Fruit fly (Drosophila melanogaster) whole organism, embryonic: ENCODE measurements around the gene Syx5.

Experiments
- Abd-B ChIP-seq: fragments of 200-800 bp; sonication (Bioruptor generic); optimal IDR thresholded peaks from 2 replicates; lab custom pipeline; 2018; ENCODE audit warnings: missing biosample characterization, mild to moderate bottlenecking, missing genetic modification characterization, moderate library complexity
- Atf6 ChIP-seq: fragments of 200-800 bp; sonication (Bioruptor generic); IDR thresholded peaks from 2 replicates; pipeline ENCODE4 v1.3.6; 2022; ENCODE audit warnings: missing biosample characterization, missing genetic modification characterization
- CG10462 ChIP-seq: fragments of 200-800 bp; sonication (Bioruptor generic); optimal IDR thresholded peaks from 2 replicates; lab custom pipeline; 2016; ENCODE audit warnings: missing biosample characterization, missing genetic modification characterization
- CG10543 ChIP-seq: fragments of 200-800 bp; sonication (Bioruptor generic); optimal IDR thresholded peaks from 3 replicates; lab custom pipeline; 2017; ENCODE audit warnings: missing biosample characterization, mild to moderate bottlenecking, missing genetic modification characterization, moderate library complexity
- CG10959 ChIP-seq: fragments of 200-800 bp; sonication (Bioruptor generic); IDR thresholded peaks from 2 replicates; pipeline ENCODE4 v1.3.6; 2022; ENCODE audit warnings: missing biosample characterization, missing genetic modification characterization
- CG11504 ChIP-seq: fragments of 200-800 bp; sonication (Bioruptor generic); optimal IDR thresholded peaks from 3 replicates; lab custom pipeline; 2019; ENCODE audit warnings: missing biosample characterization, mild to moderate bottlenecking, missing genetic modification characterization, moderate library complexity
- CG12219 ChIP-seq: fragments of 200-800 bp; sonication (Bioruptor generic); optimal IDR thresholded peaks from 3 replicates; lab custom pipeline; 2018; ENCODE audit warnings: missing biosample characterization, mild to moderate bottlenecking, missing genetic modification characterization
- CG12391 ChIP-seq: fragments of 200-800 bp; sonication (Bioruptor generic); optimal IDR thresholded peaks from 3 replicates; lab custom pipeline; 2018; ENCODE audit warnings: missing biosample characterization, mild to moderate bottlenecking, missing genetic modification characterization, moderate library complexity
- CG13287 ChIP-seq: fragments of 200-800 bp; sonication (Bioruptor generic); IDR thresholded peaks from 2 replicates; pipeline ENCODE4 v1.3.6; 2022; ENCODE audit warnings: missing biosample characterization, missing genetic modification characterization; ENCODE audit not compliant: partially characterized antibody
- CG14860 ChIP-seq: fragments of 200-800 bp; sonication (Bioruptor generic); IDR thresholded peaks from 3 replicates; pipeline ENCODE4 v1.3.6; 2022; ENCODE audit warnings: missing biosample characterization, missing genetic modification characterization; ENCODE audit not compliant: partially characterized antibody
- CG15479 ChIP-seq: fragments of 200-800 bp; sonication (Bioruptor generic); optimal IDR thresholded peaks from 3 replicates; lab custom pipeline; 2019; ENCODE audit warnings: missing biosample characterization, mild to moderate bottlenecking, missing genetic modification characterization, moderate library complexity
- CG15601 ChIP-seq: fragments of 200-800 bp; sonication (Bioruptor generic); optimal IDR thresholded peaks from 3 replicates; lab custom pipeline; 2019; ENCODE audit warnings: missing biosample characterization, mild to moderate bottlenecking, missing genetic modification characterization, moderate library complexity
- CG17361 ChIP-seq: fragments of 200-800 bp; sonication (Bioruptor generic); IDR thresholded peaks from 3 replicates; pipeline ENCODE4 v1.3.6; 2022; ENCODE audit warnings: missing biosample characterization, missing genetic modification characterization
- CG17829 ChIP-seq: fragments of 200-800 bp; optimal IDR thresholded peaks from 2 replicates; lab custom pipeline; 2019; ENCODE audit warnings: missing biosample characterization, mild to moderate bottlenecking, missing genetic modification characterization, moderate library complexity
- CG1792 ChIP-seq: fragments of 200-800 bp; sonication (Bioruptor generic); optimal IDR thresholded peaks from 2 replicates; lab custom pipeline; 2016; ENCODE audit warnings: missing biosample characterization, missing genetic modification characterization
- CG3065 ChIP-seq: fragments of 200-800 bp; sonication (Bioruptor generic); optimal IDR thresholded peaks from 2 replicates; lab custom pipeline; 2016; ENCODE audit warnings: missing biosample characterization, missing genetic modification characterization
- CG31224 ChIP-seq: fragments of 200-800 bp; sonication (Bioruptor generic); IDR thresholded peaks from 2 replicates; pipeline ENCODE4 v1.3.6; 2022; ENCODE audit warnings: missing biosample characterization, missing genetic modification characterization
- CG3726 ChIP-seq: fragments of 200-800 bp; sonication (Bioruptor generic); IDR thresholded peaks from 3 replicates; pipeline ENCODE4, ENCODE4 v1.3.6; 2022; ENCODE audit warnings: missing biosample characterization, missing genetic modification characterization
- CG43689 ChIP-seq: fragments of 200-800 bp; sonication (Bioruptor generic); IDR thresholded peaks from 2 replicates; pipeline ENCODE4 v1.3.6; 2022; ENCODE audit warnings: missing biosample characterization, missing genetic modification characterization
- CG4404 ChIP-seq: fragments of 200-800 bp; sonication (Bioruptor generic); IDR thresholded peaks from 2 replicates; pipeline ENCODE4 v1.3.6; 2022; ENCODE audit warnings: missing biosample characterization, missing genetic modification characterization
- CG5180 ChIP-seq: fragments of 200-800 bp; sonication (Bioruptor generic); optimal IDR thresholded peaks from 3 replicates; lab custom pipeline; 2017; ENCODE audit warnings: missing biosample characterization, missing genetic modification characterization, mild to moderate bottlenecking, moderate library complexity, missing genetic modification reagents
- CG8388 ChIP-seq: fragments of 200-800 bp; sonication (Bioruptor generic); optimal IDR thresholded peaks from 2 replicates; lab custom pipeline; 2019; ENCODE audit warnings: missing biosample characterization, mild to moderate bottlenecking, missing genetic modification characterization, moderate library complexity
- CG8944 ChIP-seq: fragments of 200-800 bp; sonication (Bioruptor generic); optimal IDR thresholded peaks from 3 replicates; lab custom pipeline; 2016; ENCODE audit warnings: missing biosample characterization, missing genetic modification characterization
- Eip74EF ChIP-seq, 2 experiments: fragments of 200-800 bp in 1 of 2; fragments of >200 bp in 1 of 2; sonication (Bioruptor generic) in 1 of 2; optimal IDR thresholded peaks; 2 replicates each; lab custom pipeline; 2017 to 2019; ENCODE audit warnings: missing biosample characterization in 2 of 2, missing genetic modification characterization in 2 of 2, mild to moderate bottlenecking in 1 of 2, moderate library complexity in 1 of 2
- Ets65A ChIP-seq: fragments of 200-800 bp; sonication (Bioruptor generic); peaks from one replicate; lab custom pipeline; 2016; ENCODE audit warnings: missing biosample characterization, missing genetic modification characterization
- GATAe ChIP-seq: fragments of 200-800 bp; sonication (Bioruptor generic); conservative IDR thresholded peaks from 2 replicates; pipeline ENCODE4 v1.3.6; 2022; ENCODE audit warnings: missing biosample characterization, missing genetic modification characterization
- Hmx ChIP-seq: fragments of 200-800 bp; sonication (Bioruptor generic); optimal IDR thresholded peaks from 2 replicates; lab custom pipeline; 2016; ENCODE audit warnings: missing biosample characterization, missing genetic modification characterization
- Kr ChIP-seq: fragments of 200-800 bp; sonication (Bioruptor generic); optimal IDR thresholded peaks from 2 replicates; lab custom pipeline; 2017; ENCODE audit warnings: missing biosample characterization, mild to moderate bottlenecking, missing genetic modification characterization
- Lhr ChIP-seq: fragments of 200-800 bp; sonication (Bioruptor generic); optimal IDR thresholded peaks from 3 replicates; lab custom pipeline; 2017; ENCODE audit warnings: mild to moderate bottlenecking, missing biosample characterization, missing genetic modification reagents, missing genetic modification characterization
- MESR4 ChIP-seq: fragments of 200-800 bp; sonication (Bioruptor generic); optimal IDR thresholded peaks from 2 replicates; lab custom pipeline; 2018; ENCODE audit warnings: missing biosample characterization, mild to moderate bottlenecking, missing genetic modification characterization, moderate library complexity
- NK7.1 ChIP-seq: fragments of 200-800 bp; sonication (Bioruptor generic); optimal IDR thresholded peaks from 3 replicates; lab custom pipeline; 2016; ENCODE audit warnings: missing biosample characterization, missing genetic modification characterization
- Oaz ChIP-seq: fragments of 200-800 bp; sonication (Bioruptor generic); IDR thresholded peaks from 2 replicates; pipeline ENCODE4 v1.3.6; 2022; ENCODE audit warnings: missing biosample characterization, missing genetic modification characterization
- Pdp1 ChIP-seq, 2 experiments: fragments of 200-800 bp; sonication (Bioruptor generic); optimal IDR thresholded peaks; 3 replicates each; lab custom pipeline; 2016; ENCODE audit warnings: missing biosample characterization in 2 of 2, missing genetic modification characterization in 2 of 2, mild to moderate bottlenecking in 1 of 2, moderate library complexity in 1 of 2
- Taf1 ChIP-seq: fragments of 200-800 bp; sonication (Bioruptor generic); IDR thresholded peaks from 2 replicates; pipeline ENCODE4 v1.3.6; 2022; ENCODE audit warnings: missing biosample characterization, missing genetic modification characterization
- Trl ChIP-seq, 3 experiments: fragments of >200 bp in 2 of 3; fragments of 200-800 bp in 1 of 3; sonication (Bioruptor generic) in 1 of 3; optimal IDR thresholded peaks; 2 replicates in 1 of 3; 3 replicates in 2 of 3; lab custom pipeline; 2016 to 2017; ENCODE audit warnings: missing biosample characterization in 1 of 3, missing genetic modification characterization in 1 of 3
- bcd ChIP-seq: fragments of 200-800 bp; sonication (Bioruptor generic); optimal IDR thresholded peaks from 2 replicates; lab custom pipeline; 2017; ENCODE audit warnings: missing biosample characterization, mild to moderate bottlenecking, missing genetic modification characterization
- da ChIP-seq: fragments of 200-800 bp; sonication (Bioruptor generic); optimal IDR thresholded peaks from 2 replicates; lab custom pipeline; 2016; ENCODE audit warnings: missing biosample characterization, missing genetic modification characterization
- fu2 ChIP-seq: fragments of 200-800 bp; sonication (Bioruptor generic); optimal IDR thresholded peaks from 2 replicates; lab custom pipeline; 2016; ENCODE audit warnings: missing biosample characterization, missing genetic modification characterization
- gce ChIP-seq: fragments of 200-800 bp; sonication (Bioruptor generic); IDR thresholded peaks from 3 replicates; pipeline ENCODE4 v1.3.6; 2022; ENCODE audit warnings: missing biosample characterization, missing genetic modification characterization
- gcm2 ChIP-seq: fragments of 200-800 bp; sonication (Bioruptor generic); optimal IDR thresholded peaks from 2 replicates; lab custom pipeline; 2016; ENCODE audit warnings: missing biosample characterization, missing genetic modification characterization
- grau ChIP-seq: fragments of 200-800 bp; optimal IDR thresholded peaks from 3 replicates; lab custom pipeline; 2019; ENCODE audit warnings: missing biosample characterization, mild to moderate bottlenecking, missing genetic modification characterization, moderate library complexity
- gt ChIP-seq: fragments of 200-800 bp; sonication (Bioruptor generic); IDR thresholded peaks from 2 replicates; pipeline ENCODE4 v1.3.6; 2022; ENCODE audit warnings: missing biosample characterization, missing genetic modification characterization
- ken ChIP-seq: fragments of 200-800 bp; sonication (Bioruptor generic); IDR thresholded peaks from 3 replicates; pipeline ENCODE4 v1.3.6; 2022; ENCODE audit warnings: missing biosample characterization, missing genetic modification characterization
- otp ChIP-seq: fragments of 200-800 bp; sonication (Bioruptor generic); IDR thresholded peaks from 3 replicates; pipeline ENCODE4, ENCODE4 v1.3.6; 2022; ENCODE audit warnings: missing biosample characterization, missing genetic modification characterization
- sna ChIP-seq: fragments of 200-800 bp; sonication (Bioruptor generic); IDR thresholded peaks from 2 replicates; pipeline ENCODE4 v1.3.6; 2022; ENCODE audit warnings: missing biosample characterization, missing genetic modification characterization; ENCODE audit not compliant: partially characterized antibody
- so ChIP-seq: fragments of 200-800 bp; sonication (Bioruptor generic); IDR thresholded peaks from 3 replicates; pipeline ENCODE4 v1.3.6; 2022; ENCODE audit warnings: missing biosample characterization, missing genetic modification characterization
- wdn ChIP-seq: fragments of 200-800 bp; sonication (Bioruptor generic); IDR thresholded peaks from 2 replicates; pipeline ENCODE4 v1.3.6; 2022; ENCODE audit warnings: missing biosample characterization, missing genetic modification characterization
- zf30C ChIP-seq: fragments of 200-800 bp; sonication (Bioruptor generic); optimal IDR thresholded peaks from 3 replicates; lab custom pipeline; 2018; ENCODE audit warnings: missing biosample characterization, mild to moderate bottlenecking, missing genetic modification characterization

Syx5 gene

dm6 chr2L:16284306-16285299, 22.5 kb upstream of the Syx5 start (continued):
- peak in 1 of 2 experiments; percentile 54 for TF ChIP-seq Pdp1 (GFP tag; optimal IDR thresholded peaks at IDR 0.05; lab: Kevin White, UChicago)
- no peak for TF ChIP-seq so (GFP tag; lab: Robert Waterston, UW)
- peak; percentile 8 for TF ChIP-seq Hmx (GFP tag; lab: Kevin White, UChicago)
- no peak for TF ChIP-seq CG10959 (GFP tag; lab: Robert Waterston, UW)
- TF ChIP-seq NK7.1, result no peak
- peak; percentile 56 for TF ChIP-seq CG11504 (tag; lab: Kevin White, UChicago)
- no peak for TF ChIP-seq CG17361 (GFP tag; lab: Robert Waterston, UW)
- TF ChIP-seq bcd, result peak; percentile 23
- TF ChIP-seq Atf6 (GFP tag; lab: Robert Waterston, UW), result no peak
- no peak for TF ChIP-seq zf30C (GFP tag; lab: Kevin White, UChicago)
- TF ChIP-seq CG12391 (tag; lab: Kevin White, UChicago), result peak; percentile 56
- no peak for TF ChIP-seq CG13287
- peak; percentile 47 for TF ChIP-seq CG12219 (GFP tag; lab: Kevin White, UChicago)
- TF ChIP-seq CG1792 (GFP tag; lab: Kevin White, UChicago), result peak; percentile 3
- TF ChIP-seq gcm2 (GFP tag; lab: Kevin White, UChicago), result peak; percentile 47
- no peak for TF ChIP-seq CG17829
- TF ChIP-seq CG15479 (GFP tag; lab: Kevin White, UChicago), result no peak
- peak; percentile 96 for TF ChIP-seq Kr (GFP tag; lab: Kevin White, UChicago)
- no peak for TF ChIP-seq Taf1 (GFP tag; lab: Robert Waterston, UW)
- TF ChIP-seq CG10462 (GFP tag; lab: Kevin White, UChicago), result peak; percentile 2
- no peak for TF ChIP-seq CG14860 (GFP tag; lab: Robert Waterston, UW)
- TF ChIP-seq CG4404 (GFP tag; lab: Robert Waterston, UW), result no peak
- peak; percentile 27 for TF ChIP-seq CG5180 (GFP tag; lab: Kevin White, UChicago)
- no peak for TF ChIP-seq CG3726
- TF ChIP-seq sna (GFP tag; lab: Robert Waterston, UW), result no peak
- TF ChIP-seq ken, result no peak
- peak; percentile 36 for TF ChIP-seq CG10543 (GFP tag; lab: Kevin White, UChicago)
- no peak for TF ChIP-seq da (GFP tag; lab: Kevin White, UChicago)
- peak; percentile 0 for TF ChIP-seq CG15601 (tag; lab: Kevin White, UChicago)
- no peak for TF ChIP-seq gce (GFP tag; lab: Robert Waterston, UW)
- TF ChIP-seq CG43689 (GFP tag; lab: Robert Waterston, UW), result no peak
- TF ChIP-seq Trl (optimal IDR thresholded peaks at IDR 0.05; lab: Kevin White, UChicago), result peak; percentile 94 to 99
- peak; percentile 13 for TF ChIP-seq Trl (GFP tag; optimal IDR thresholded peaks at IDR 0.05; lab: Kevin White, UChicago)
- TF ChIP-seq Lhr, result no peak
- no peak for TF ChIP-seq Oaz (GFP tag; lab: Robert Waterston, UW)
- no peak for TF ChIP-seq CG8944
- no peak for TF ChIP-seq gt (GFP tag; lab: Robert Waterston, UW)
- TF ChIP-seq wdn, result no peak
- TF ChIP-seq MESR4, result no peak
- no peak for TF ChIP-seq otp
- peak in 1 of 2 experiments; percentile 29 for TF ChIP-seq Eip74EF (GFP tag; optimal IDR thresholded peaks at IDR 0.05; lab: Kevin White, UChicago)
- TF ChIP-seq CG31224 (GFP tag; lab: Robert Waterston, UW), result no peak
- no peak for TF ChIP-seq fu2
- peak; percentile 54 for TF ChIP-seq CG8388 (GFP tag; lab: Kevin White, UChicago)
- peak; percentile 92 for TF ChIP-seq Ets65A (GFP tag; lab: Kevin White, UChicago)
- TF ChIP-seq grau (tag; lab: Kevin White, UChicago), result peak; percentile 45
- no peak for TF ChIP-seq GATAe (GFP tag; lab: Robert Waterston, UW)
- TF ChIP-seq Abd-B (GFP tag; lab: Kevin White, UChicago), result peak; percentile 23
- TF ChIP-seq CG3065 (GFP tag; lab: Kevin White, UChicago), result no peak
